Worm (Caenorhabditis elegans): ENCODE results near the gene Y45F10C.2.

- TF ChIP-seq unc-62 (GFP tag; optimal IDR thresholded peaks at IDR 0.05) = no peak
- TF ChIP-seq aly-2 (tag; optimal IDR thresholded peaks at IDR 0.05) = no peak
- no peak for TF ChIP-seq nhr-23 (tag; optimal IDR thresholded peaks at IDR 0.05)
- no peak for TF ChIP-seq ZK546.5 (tag; optimal IDR thresholded peaks at IDR 0.05)
- TF ChIP-seq nhr-237 (tag; optimal IDR thresholded peaks at IDR 0.05) = no peak
- no peak for TF ChIP-seq ama-1 (optimal IDR thresholded peaks at IDR 0.05)
- no peak for TF ChIP-seq elt-1 (tag; optimal IDR thresholded peaks at IDR 0.05)
- TF ChIP-seq fos-1 (tag; optimal IDR thresholded peaks at IDR 0.05) = no peak
- TF ChIP-seq lsy-2 (tag; optimal IDR thresholded peaks at IDR 0.05) = no peak
- TF ChIP-seq lin-39 (tag; optimal IDR thresholded peaks at IDR 0.05) = no peak
- TF ChIP-seq ztf-4 (tag; optimal IDR thresholded peaks at IDR 0.05) = no peak
- TF ChIP-seq nhr-6 (tag; optimal IDR thresholded peaks at IDR 0.05) = no peak
- no peak for TF ChIP-seq zag-1 (tag; optimal IDR thresholded peaks at IDR 0.05)
Observed at ce11 chrIV:13687631-13688030, 25.2 kb upstream of the Y45F10C.2 start.
